Fruit fly (Drosophila melanogaster) whole organism, adult: ENCODE results near the gene CG43954.

Experiments used
- CG11617 ChIP-seq: fragments of 200-800 bp; sonication (Bioruptor generic); optimal IDR thresholded peaks from 2 replicates; lab custom pipeline; 2017; ENCODE audit warnings: mild to moderate bottlenecking, missing biosample characterization, missing genetic modification reagents, missing genetic modification characterization
- CG12768 ChIP-seq: fragments of 200-800 bp; sonication (Bioruptor generic); optimal IDR thresholded peaks from 2 replicates; lab custom pipeline; 2017; ENCODE audit warnings: missing biosample characterization, missing genetic modification characterization, mild to moderate bottlenecking, moderate library complexity, missing genetic modification reagents
- CG1620 ChIP-seq: fragments of 200-800 bp; sonication (Bioruptor generic); optimal IDR thresholded peaks from 2 replicates; lab custom pipeline; 2016; ENCODE audit warnings: missing biosample characterization, missing genetic modification characterization
- Crg-1 ChIP-seq: fragments of 200-800 bp; sonication (Bioruptor generic); optimal IDR thresholded peaks from 2 replicates; lab custom pipeline; 2016; ENCODE audit warnings: missing biosample characterization, missing genetic modification characterization
- Mnt ChIP-seq: fragments of 200-800 bp; sonication (Bioruptor generic); optimal IDR thresholded peaks from 2 replicates; lab custom pipeline; 2016; ENCODE audit warnings: missing biosample characterization, mild to moderate bottlenecking, missing genetic modification characterization
- kay ChIP-seq: fragments of 200-800 bp; sonication (Bioruptor generic); peaks from one replicate; lab custom pipeline; 2016; ENCODE audit warnings: missing biosample characterization, missing genetic modification characterization, borderline replicate concordance

DNA sequence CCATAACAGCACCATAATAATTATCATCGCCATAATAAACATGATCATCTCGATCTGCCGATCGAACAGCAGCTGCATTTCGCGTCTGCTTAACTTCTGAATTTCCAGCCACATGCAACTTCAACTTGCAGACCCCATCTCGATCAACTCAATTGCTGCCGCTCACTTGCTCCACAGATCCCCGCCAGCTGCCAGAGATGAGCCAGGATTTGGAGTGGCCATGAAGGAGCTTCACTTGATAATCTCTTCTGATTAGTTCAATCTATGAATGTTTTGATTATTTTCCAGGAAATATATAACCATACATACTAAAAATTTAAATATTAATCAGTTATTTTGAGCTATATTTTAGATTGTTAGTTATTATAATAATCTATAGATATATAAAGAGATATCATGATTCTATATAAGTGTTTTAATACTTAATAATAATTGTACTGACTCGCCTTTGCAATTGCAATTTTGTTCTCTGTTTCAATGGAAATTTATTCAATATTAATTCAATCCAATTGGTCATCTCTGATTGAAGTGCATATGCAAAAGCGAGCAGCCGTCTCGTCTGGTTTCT lies 40.1 kb upstream of the CG43954 start:
- no peak for TF ChIP-seq CG1620 (GFP tag; lab: Kevin White, UChicago)
- TF ChIP-seq CG12768 (GFP tag; lab: Kevin White, UChicago): no peak
- no peak for TF ChIP-seq CG11617 (GFP tag; lab: Kevin White, UChicago)
- no peak for TF ChIP-seq kay
- TF ChIP-seq Crg-1 (GFP tag; lab: Kevin White, UChicago): no peak
- TF ChIP-seq Mnt (GFP tag; lab: Kevin White, UChicago): no peak
